Comparison of ENCODE assay signal across 8 worm cellular contexts in genomic region chrIV:9511221-9511638, ce11.
TF ChIP-seq lines count a peak whose summit lies in the region.

No protein-coding gene starts in this region.

TF ChIP-seq in whole organism, L1 larva, 84 proteins besides CTCF, POLR2A, EP300 and RAD21 (continued from another document and continues in another):
- TF ChIP-seq egl-27 (tag; optimal IDR thresholded peaks at IDR 0.05; lab: Kevin White, UChicago) (peak in 1 of 2 experiments; percentile 2), ceh-63 (GFP tag; optimal IDR thresholded peaks at IDR 0.05; lab: Kevin White, UChicago) (no peak), mep-1 (tag; optimal IDR thresholded peaks at IDR 0.05; lab: Kevin White, UChicago) (peak; percentile 74), unc-30 (tag; optimal IDR thresholded peaks at IDR 0.05; lab: Kevin White, UChicago) (no peak), swsn-7 (tag; optimal IDR thresholded peaks at IDR 0.05; lab: Kevin White, UChicago) (peak; percentile 93), egl-13 (tag; optimal IDR thresholded peaks at IDR 0.05; lab: Kevin White, UChicago) (peak; percentile 72), ceh-82 (tag; optimal IDR thresholded peaks at IDR 0.05; lab: Kevin White, UChicago) (peak; percentile 84 to 87 (median 86)), nhr-84 (tag; optimal IDR thresholded peaks at IDR 0.05; lab: Kevin White, UChicago) (no peak), tbx-2 (tag; optimal IDR thresholded peaks at IDR 0.05; lab: Kevin White, UChicago) (peak; percentile 82), rnt-1 (tag; optimal IDR thresholded peaks at IDR 0.05; lab: Kevin White, UChicago) (peak; percentile 84), nhr-20 (tag; optimal IDR thresholded peaks at IDR 0.05; lab: Kevin White, UChicago) (peak; percentile 89), dsc-1 (tag; optimal IDR thresholded peaks at IDR 0.05; lab: Kevin White, UChicago) (peak; percentile 91), C16A3.4 (tag; optimal IDR thresholded peaks at IDR 0.05; lab: Kevin White, UChicago) (peak; percentile 65), unc-130 (tag; optimal IDR thresholded peaks at IDR 0.05; lab: Kevin White, UChicago) (peak; percentile 7), dpl-1 (GFP tag; optimal IDR thresholded peaks at IDR 0.05; lab: Kevin White, UChicago) (peak; percentile 33 to 54 (median 48)), efl-3 (GFP tag; optimal IDR thresholded peaks at IDR 0.05; lab: Kevin White, UChicago) (peak; percentile 36)

TF ChIP-seq in whole organism, L2 larva, 48 proteins besides CTCF, POLR2A, EP300 and RAD21 (continued from another document and continues in another):
- TF ChIP-seq egl-27 (tag; optimal IDR thresholded peaks at IDR 0.05; lab: Kevin White, UChicago) (peak; percentile 67), ztf-11 (tag; optimal IDR thresholded peaks at IDR 0.05; lab: Kevin White, UChicago) (peak; percentile 18), C34F6.9 (tag; optimal IDR thresholded peaks at IDR 0.05; lab: Kevin White, UChicago) (peak; percentile 59), nhr-6 (tag; optimal IDR thresholded peaks at IDR 0.05; lab: Kevin White, UChicago) (peak; percentile 44), nhr-77 (tag; optimal IDR thresholded peaks at IDR 0.05; lab: Kevin White, UChicago) (peak; percentile 1), snpc-4 (tag; optimal IDR thresholded peaks at IDR 0.05; lab: Kevin White, UChicago) (peak; percentile 99), sma-9 (GFP tag; optimal IDR thresholded peaks at IDR 0.05; lab: Kevin White, UChicago) (peak; percentile 87), sma-9 (tag; optimal IDR thresholded peaks at IDR 0.05; lab: Kevin White, UChicago) (no peak), crh-2 (tag; optimal IDR thresholded peaks at IDR 0.05; lab: Kevin White, UChicago) (peak; percentile 85), ama-1 (optimal IDR thresholded peaks at IDR 0.05; lab: Kevin White, UChicago) (peak; percentile 91), ztf-4 (tag; optimal IDR thresholded peaks at IDR 0.05; lab: Kevin White, UChicago) (peak; percentile 66), blmp-1 (tag; optimal IDR thresholded peaks at IDR 0.05; lab: Kevin White, UChicago; ENCODE audit: insufficient read depth) (peak; percentile 33), unc-39 (tag; optimal IDR thresholded peaks at IDR 0.05; lab: Kevin White, UChicago) (no peak), aly-2 (tag; optimal IDR thresholded peaks at IDR 0.05; lab: Kevin White, UChicago) (no peak), elt-1 (tag; optimal IDR thresholded peaks at IDR 0.05; lab: Kevin White, UChicago) (no peak), mdl-1 (tag; optimal IDR thresholded peaks at IDR 0.05; lab: Kevin White, UChicago) (peak; percentile 60 to 68), F13H6.1 (tag; optimal IDR thresholded peaks at IDR 0.05; lab: Kevin White, UChicago) (peak; percentile 74)

TF ChIP-seq in whole organism, L3 larva, 47 proteins besides CTCF, POLR2A, EP300 and RAD21 (continued from another document and continues in another):
- no peak for TF ChIP-seq nhr-237 (tag; optimal IDR thresholded peaks at IDR 0.05; lab: Kevin White, UChicago)
- no peak for TF ChIP-seq skn-1 (tag; optimal IDR thresholded peaks at IDR 0.05; lab: Kevin White, UChicago)
- peak; percentile 90 for TF ChIP-seq nfya-1 (tag; optimal IDR thresholded peaks at IDR 0.05; lab: Kevin White, UChicago; ENCODE audit: insufficient read depth)
- peak; percentile 76 for TF ChIP-seq ceh-82 (tag; optimal IDR thresholded peaks at IDR 0.05; lab: Kevin White, UChicago)
- peak; percentile 59 for TF ChIP-seq nhr-28 (tag; optimal IDR thresholded peaks at IDR 0.05; lab: Kevin White, UChicago)
- peak; percentile 99 for TF ChIP-seq snpc-4 (tag; optimal IDR thresholded peaks at IDR 0.05; lab: Kevin White, UChicago)
- TF ChIP-seq nhr-76 (tag; optimal IDR thresholded peaks at IDR 0.05; lab: Kevin White, UChicago): peak; percentile 55
- no peak for TF ChIP-seq fkh-2 (tag; optimal IDR thresholded peaks at IDR 0.05; lab: Kevin White, UChicago)
- peak; percentile 59 for TF ChIP-seq ceh-28 (tag; optimal IDR thresholded peaks at IDR 0.05; lab: Kevin White, UChicago)
- peak; percentile 83 for TF ChIP-seq lsy-12 (tag; optimal IDR thresholded peaks at IDR 0.05; lab: Kevin White, UChicago)
- TF ChIP-seq ztf-11 (tag; optimal IDR thresholded peaks at IDR 0.05; lab: Kevin White, UChicago): no peak
- TF ChIP-seq nhr-25 (tag; optimal IDR thresholded peaks at IDR 0.05; lab: Kevin White, UChicago): peak; percentile 92
- TF ChIP-seq R02D3.7 (tag; optimal IDR thresholded peaks at IDR 0.05; lab: Kevin White, UChicago): peak; percentile 72
- TF ChIP-seq ztf-4 (tag; optimal IDR thresholded peaks at IDR 0.05; lab: Kevin White, UChicago): no peak
- TF ChIP-seq nhr-43 (tag; optimal IDR thresholded peaks at IDR 0.05; lab: Kevin White, UChicago; ENCODE audit: poor library complexity, severe bottlenecking): peak; percentile 64
- TF ChIP-seq lin-15B (tag; optimal IDR thresholded peaks at IDR 0.05; lab: Kevin White, UChicago): peak; percentile 41
- peak; percentile 47 for TF ChIP-seq mdl-1 (tag; optimal IDR thresholded peaks at IDR 0.05; lab: Kevin White, UChicago)

TF ChIP-seq in whole organism, L4 larva, 104 proteins besides CTCF, POLR2A, EP300 and RAD21 (continued from another document and continues in another):
- TF ChIP-seq pqm-1 (tag; optimal IDR thresholded peaks at IDR 0.05; lab: Kevin White, UChicago) (no peak), Y48G9A.11 (GFP tag; IDR thresholded peaks at IDR 0.05; lab: Robert Waterston, UW) (peak; percentile 68; the same call in 1 of the 2 replicates), Y105C5A.15 (GFP tag; IDR thresholded peaks at IDR 0.05; lab: Robert Waterston, UW) (0 out of 2 replicates have a peak, but pooled peaks have one; percentile 13), snpc-4 (tag; optimal IDR thresholded peaks at IDR 0.05; lab: Kevin White, UChicago) (peak; percentile 95), zip-2 (tag; optimal IDR thresholded peaks at IDR 0.05; lab: Kevin White, UChicago) (peak; percentile 39), zag-1 (tag; optimal IDR thresholded peaks at IDR 0.05; lab: Kevin White, UChicago) (no peak), ama-1 (optimal IDR thresholded peaks at IDR 0.05; lab: Kevin White, UChicago) (peak; percentile 52), jun-1 (tag; optimal IDR thresholded peaks at IDR 0.05; lab: Kevin White, UChicago) (peak; percentile 1), dve-1 (tag; optimal IDR thresholded peaks at IDR 0.05; lab: Kevin White, UChicago; ENCODE audit: insufficient read depth) (peak; percentile 89), mes-2 (tag; optimal IDR thresholded peaks at IDR 0.05; lab: Kevin White, UChicago; ENCODE audit: poor library complexity, severe bottlenecking) (peak; percentile 90), D1046.2 (GFP tag; IDR thresholded peaks at IDR 0.05; lab: Robert Waterston, UW) (no peak), mep-1 (tag; optimal IDR thresholded peaks at IDR 0.05; lab: Kevin White, UChicago) (peak; percentile 90), lin-13 (GFP tag; optimal IDR thresholded peaks at IDR 0.05; lab: Kevin White, UChicago) (peak; percentile 11), lin-38 (GFP tag; IDR thresholded peaks at IDR 0.05; lab: Robert Waterston, UW) (peak; percentile 76), ZK546.5 (tag; optimal IDR thresholded peaks at IDR 0.05; lab: Kevin White, UChicago) (no peak), F37D6.2 (tag; optimal IDR thresholded peaks at IDR 0.05; lab: Kevin White, UChicago) (peak; percentile 53)

TF ChIP-seq in whole organism, early embryonic, 17 proteins besides CTCF, POLR2A, EP300 and RAD21 (continued from another document):
- TF ChIP-seq hnd-1 (tag; optimal IDR thresholded peaks at IDR 0.05; lab: Kevin White, UChicago) (no peak), scrt-1 (GFP tag; IDR thresholded peaks at IDR 0.05; lab: Robert Waterston, UW) (no peak), sea-1 (GFP tag; conservative IDR thresholded peaks at IDR 0.05; lab: Robert Waterston, UW) (no peak), B0310.2 (tag; optimal IDR thresholded peaks at IDR 0.05; lab: Kevin White, UChicago) (peak; percentile 4), ama-1 (optimal IDR thresholded peaks at IDR 0.05; lab: Kevin White, UChicago) (peak; percentile 40)

TF ChIP-seq in whole organism, late embryonic, 69 proteins besides CTCF, POLR2A, EP300 and RAD21 (continued from another document):
- peak; percentile 77 for TF ChIP-seq pros-1 (tag; optimal IDR thresholded peaks at IDR 0.05; lab: Kevin White, UChicago)
TF ChIP-seq in whole organism, late embryonic: peak in this region for 8.

TF ChIP-seq in whole organism, mixed stage, embryonic, 35 proteins besides CTCF, POLR2A, EP300 and RAD21 (continued from another document):
- TF ChIP-seq unc-62 (GFP tag; optimal IDR thresholded peaks at IDR 0.05; lab: Kevin White, UChicago) (peak; percentile 1), ceh-83 (GFP tag; optimal IDR thresholded peaks at IDR 0.05; lab: Kevin White, UChicago) (no peak), lsy-2 (tag; optimal IDR thresholded peaks at IDR 0.05; lab: Kevin White, UChicago) (peak; percentile 1), pha-4 (tag; optimal IDR thresholded peaks at IDR 0.05; lab: Kevin White, UChicago) (peak; percentile 26), zip-8 (tag; optimal IDR thresholded peaks at IDR 0.05; lab: Kevin White, UChicago) (no peak), ceh-43 (GFP tag; optimal IDR thresholded peaks at IDR 0.05; lab: Kevin White, UChicago) (no peak), bed-3 (GFP tag; optimal IDR thresholded peaks at IDR 0.05; lab: Kevin White, UChicago) (no peak), drap-1 (GFP tag; optimal IDR thresholded peaks at IDR 0.05; lab: Kevin White, UChicago) (no peak), tbx-8 (GFP tag; optimal IDR thresholded peaks at IDR 0.05; lab: Kevin White, UChicago) (no peak), ztf-11 (tag; optimal IDR thresholded peaks at IDR 0.05; lab: Kevin White, UChicago) (no peak), cnd-1 (tag; optimal IDR thresholded peaks at IDR 0.05; lab: Kevin White, UChicago) (peak; percentile 24), nhr-12 (tag; optimal IDR thresholded peaks at IDR 0.05; lab: Kevin White, UChicago) (no peak), M03D4.4 (tag; optimal IDR thresholded peaks at IDR 0.05; lab: Kevin White, UChicago) (no peak), mab-5 (tag; optimal IDR thresholded peaks at IDR 0.05; lab: Kevin White, UChicago) (no peak), nhr-237 (tag; optimal IDR thresholded peaks at IDR 0.05; lab: Kevin White, UChicago) (peak; percentile 18), flh-1 (GFP tag; optimal IDR thresholded peaks at IDR 0.05; lab: Kevin White, UChicago) (peak; percentile 7), snpc-4 (tag; optimal IDR thresholded peaks at IDR 0.05; lab: Kevin White, UChicago) (no peak), mep-1 (tag; optimal IDR thresholded peaks at IDR 0.05; lab: Kevin White, UChicago) (peak; percentile 18), unc-120 (tag; optimal IDR thresholded peaks at IDR 0.05; lab: Kevin White, UChicago; ENCODE audit: poor library complexity, severe bottlenecking) (peak; percentile 9), nhr-2 (tag; optimal IDR thresholded peaks at IDR 0.05; lab: Kevin White, UChicago) (peak; percentile 21), sem-2 (GFP tag; optimal IDR thresholded peaks at IDR 0.05; lab: Kevin White, UChicago) (no peak), lin-32 (GFP tag; optimal IDR thresholded peaks at IDR 0.05; lab: Kevin White, UChicago) (no peak)
TF ChIP-seq in whole organism, mixed stage, embryonic: peak in this region for 15.

TF ChIP-seq in whole organism, young adult, 124 proteins besides CTCF, POLR2A, EP300 and RAD21 (continued from another document and continues in another):
- TF ChIP-seq lin-35 (GFP tag; optimal IDR thresholded peaks at IDR 0.05; lab: Kevin White, UChicago) (peak in 1 of 3 experiments; percentile 61), ZK185.1 (tag; optimal IDR thresholded peaks at IDR 0.05; lab: Kevin White, UChicago; ENCODE audit: poor library complexity, severe bottlenecking) (peak; percentile 54), somi-1 (GFP tag; optimal IDR thresholded peaks at IDR 0.05; lab: Kevin White, UChicago) (no peak), F33H1.4 (GFP tag; IDR thresholded peaks at IDR 0.05; lab: Robert Waterston, UW) (peak; percentile 22; the same call in 1 of the 2 replicates), ceh-58 (GFP tag; IDR thresholded peaks at IDR 0.05; lab: Robert Waterston, UW) (no peak), nhr-90 (tag; optimal IDR thresholded peaks at IDR 0.05; lab: Kevin White, UChicago) (peak; percentile 32), ztf-28 (GFP tag; IDR thresholded peaks at IDR 0.05; lab: Robert Waterston, UW) (no peak), let-526 (GFP tag; IDR thresholded peaks at IDR 0.05; lab: Robert Waterston, UW) (no peak), F52B5.7 (tag; optimal IDR thresholded peaks at IDR 0.05; lab: Kevin White, UChicago) (peak; percentile 24), die-1 (tag; optimal IDR thresholded peaks at IDR 0.05; lab: Kevin White, UChicago) (peak; percentile 30), C06A6.2 (GFP tag; conservative IDR thresholded peaks at IDR 0.05; lab: Robert Waterston, UW) (no peak; the same call in 1 of the 2 replicates), mcd-1 (GFP tag; IDR thresholded peaks at IDR 0.05; lab: Robert Waterston, UW) (peak; percentile 76), ztf-26 (tag; optimal IDR thresholded peaks at IDR 0.05; lab: Kevin White, UChicago) (peak; percentile 25), ceh-27 (GFP tag; optimal IDR thresholded peaks at IDR 0.05; lab: Kevin White, UChicago) (peak; percentile 74), snpc-1.1 (tag; optimal IDR thresholded peaks at IDR 0.05; lab: Kevin White, UChicago; ENCODE audit: insufficient read depth) (peak; percentile 89), hmg-20 (GFP tag; IDR thresholded peaks at IDR 0.05; lab: Robert Waterston, UW) (no peak), xnd-1 (tag; optimal IDR thresholded peaks at IDR 0.05; lab: Kevin White, UChicago) (peak; percentile 57), madf-8 (GFP tag; conservative IDR thresholded peaks at IDR 0.05; lab: Robert Waterston, UW) (no peak), C17E4.6 (GFP tag; IDR thresholded peaks at IDR 0.05; lab: Robert Waterston, UW) (0 out of 2 replicates have a peak, but pooled peaks have one; percentile 47), cebp-1 (GFP tag; IDR thresholded peaks at IDR 0.05; lab: Robert Waterston, UW) (no peak), cebp-1 (tag; optimal IDR thresholded peaks at IDR 0.05; lab: Kevin White, UChicago) (peak; percentile 62), pbrm-1 (GFP tag; IDR thresholded peaks at IDR 0.05; lab: Robert Waterston, UW) (peak; percentile 77; the same call in 1 of the 2 replicates), tlf-1 (GFP tag; optimal IDR thresholded peaks at IDR 0.05; lab: Kevin White, UChicago) (peak; percentile 70), chd-7 (tag; optimal IDR thresholded peaks at IDR 0.05; lab: Kevin White, UChicago) (peak; percentile 57), B0261.1 (tag; optimal IDR thresholded peaks at IDR 0.05; lab: Kevin White, UChicago) (peak; percentile 17), ztf-25 (GFP tag; IDR thresholded peaks at IDR 0.05; lab: Robert Waterston, UW) (no peak), ztf-6 (GFP tag; IDR thresholded peaks at IDR 0.05; lab: Robert Waterston, UW) (no peak), dox-1 (GFP tag; IDR thresholded peaks at IDR 0.05; lab: Robert Waterston, UW) (peak; percentile 69), ztf-3 (GFP tag; optimal IDR thresholded peaks at IDR 0.05; lab: Kevin White, UChicago) (no peak), Y53G8AR.9 (GFP tag; conservative IDR thresholded peaks at IDR 0.05; lab: Robert Waterston, UW) (no peak), madf-3 (GFP tag; IDR thresholded peaks at IDR 0.05; lab: Robert Waterston, UW) (peak; percentile 62; the same call in 1 of the 2 replicates), tbp1 (GFP tag; optimal IDR thresholded peaks at IDR 0.05; lab: Kevin White, UChicago) (peak; percentile 73), F23B12.7 (tag; optimal IDR thresholded peaks at IDR 0.05; lab: Kevin White, UChicago; ENCODE audit: insufficient read depth) (peak; percentile 17), lsl-1 (GFP tag; optimal IDR thresholded peaks at IDR 0.05; lab: Kevin White, UChicago) (peak; percentile 36), hmg-1.2 (GFP tag; IDR thresholded peaks at IDR 0.05; lab: Robert Waterston, UW) (peak; percentile 89), ztf-18 (tag; optimal IDR thresholded peaks at IDR 0.05; lab: Kevin White, UChicago) (peak; percentile 2), zfh-2 (GFP tag; conservative IDR thresholded peaks at IDR 0.05; lab: Robert Waterston, UW) (no peak), nhr-80 (tag; optimal IDR thresholded peaks at IDR 0.05; lab: Kevin White, UChicago) (no peak), F39B2.1 (GFP tag; IDR thresholded peaks at IDR 0.05; lab: Robert Waterston, UW) (no peak), ztf-22 (GFP tag; optimal IDR thresholded peaks at IDR 0.05; lab: Kevin White, UChicago) (no peak), dpl-1 (GFP tag; optimal IDR thresholded peaks at IDR 0.05; lab: Kevin White, UChicago) (no peak), rcor-1 (GFP tag; IDR thresholded peaks at IDR 0.05; lab: Robert Waterston, UW) (peak; percentile 55; the same call in 1 of the 2 replicates), aptf-2 (GFP tag; conservative IDR thresholded peaks at IDR 0.05; lab: Robert Waterston, UW) (no peak), F10E7.11 (tag; optimal IDR thresholded peaks at IDR 0.05; lab: Kevin White, UChicago) (no peak)
